Worm (Caenorhabditis elegans): ENCODE results near the gene R160.14.

DNA sequence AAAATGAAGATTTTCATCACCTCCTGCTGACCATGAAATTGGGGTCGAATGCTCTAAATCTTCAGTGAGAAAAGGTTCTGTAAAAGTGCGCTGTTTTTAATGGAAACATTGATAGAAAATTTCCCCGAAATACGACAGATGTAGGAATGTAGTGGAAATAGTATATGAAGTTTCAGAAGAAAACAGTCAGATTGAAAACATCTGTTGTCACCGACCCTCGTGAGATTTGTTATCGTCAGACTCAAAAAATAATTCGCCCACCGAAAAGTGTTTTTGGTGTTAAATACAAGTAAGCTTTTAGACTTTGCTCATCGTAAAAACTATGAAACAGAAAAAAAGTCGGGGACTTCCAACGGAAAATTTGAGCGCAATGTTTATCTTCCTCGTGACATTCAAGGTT, 7.0 kb downstream of the R160.14 start, which contains the start of gene F14H12.8:
- no peak for TF ChIP-seq W03F9.2 (tag; optimal IDR thresholded peaks at IDR 0.05)
- TF ChIP-seq him-1 (tag; optimal IDR thresholded peaks at IDR 0.05): no peak
